Worm (Caenorhabditis elegans): ENCODE results near the gene F42A9.17.

The F42A9.17 gene

ce11 chrIV:8650696-8651095, 39.0 kb upstream of the F42A9.17 start, which contains the start of gene C49C8.2:
TSS of gene C49C8.2 (plus strand) at chrIV:8651088.
- TF ChIP-seq madf-3 (GFP tag; IDR thresholded peaks at IDR 0.05) (no peak), ztf-28 (GFP tag; IDR thresholded peaks at IDR 0.05) (no peak), nhr-80 (tag; optimal IDR thresholded peaks at IDR 0.05) (peak; percentile 34), tbp1 (GFP tag; optimal IDR thresholded peaks at IDR 0.05) (no peak)

ce11 chrIV:8648502-8648901, 36.8 kb upstream of the F42A9.17 start, which contains the start of gene cyp-33E1:
TSS of gene cyp-33E1 (minus strand) at chrIV:8648602.
- TF ChIP-seq lin-40 (tag; optimal IDR thresholded peaks at IDR 0.05) (no peak), mxl-1 (tag; optimal IDR thresholded peaks at IDR 0.05) (no peak), lir-1 (GFP tag; conservative IDR thresholded peaks at IDR 0.05) (no peak), ceh-91 (GFP tag; IDR thresholded peaks at IDR 0.05) (no peak), B0336.3 (GFP tag; IDR thresholded peaks at IDR 0.05) (no peak), F49E8.2 (tag; optimal IDR thresholded peaks at IDR 0.05; ENCODE audit: insufficient read depth) (no peak), lag-1 (GFP tag; IDR thresholded peaks at IDR 0.05) (no peak), mcd-1 (GFP tag; IDR thresholded peaks at IDR 0.05) (no peak), bed-1 (GFP tag; IDR thresholded peaks at IDR 0.05) (no peak)

DNA sequence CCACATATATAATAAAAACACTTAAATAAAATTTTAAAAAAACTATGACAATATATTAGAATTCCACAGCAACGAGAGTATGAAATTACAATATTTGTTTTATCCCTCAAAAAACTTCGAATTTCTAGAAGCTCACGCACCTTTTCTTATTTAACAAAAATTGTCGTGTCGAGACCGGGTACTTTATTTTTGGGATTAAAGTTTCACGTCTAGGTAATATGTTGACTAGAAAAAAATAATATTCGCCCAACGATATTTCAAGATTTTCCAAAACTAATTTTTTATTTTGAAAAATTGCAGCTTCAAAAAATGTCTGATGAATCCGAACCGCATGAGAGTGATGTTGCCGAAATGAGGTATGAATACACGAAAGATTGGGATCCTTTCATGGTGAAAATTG, 32.7 kb upstream of the F42A9.17 start, which contains the start of gene C49C8.3:
Gene C49C8.3, plus strand, starts transcription at position 301 of the 400 bp plus-strand sequence.
- TF ChIP-seq B0261.1 (tag; optimal IDR thresholded peaks at IDR 0.05), result no peak
- TF ChIP-seq T07F8.4 (tag; optimal IDR thresholded peaks at IDR 0.05), result no peak
- no peak for TF ChIP-seq Y56A3A.18 (GFP tag; IDR thresholded peaks at IDR 0.05)
- TF ChIP-seq mxl-1 (tag; optimal IDR thresholded peaks at IDR 0.05), result no peak
- TF ChIP-seq cebp-2 (GFP tag; IDR thresholded peaks at IDR 0.05), result no peak
- TF ChIP-seq tlf-1 (GFP tag; optimal IDR thresholded peaks at IDR 0.05), result no peak
- no peak for TF ChIP-seq B0035.1 (tag; optimal IDR thresholded peaks at IDR 0.05)
- no peak for TF ChIP-seq nhr-179 (tag; optimal IDR thresholded peaks at IDR 0.05)
- no peak for TF ChIP-seq lsy-27 (tag; optimal IDR thresholded peaks at IDR 0.05; ENCODE audit: borderline replicate concordance, insufficient read depth)
- TF ChIP-seq snpc-4 (GFP tag; optimal IDR thresholded peaks at IDR 0.05), result no peak
- TF ChIP-seq snpc-4 (tag; optimal IDR thresholded peaks at IDR 0.05), result no peak
- no peak for TF ChIP-seq chd-7 (tag; optimal IDR thresholded peaks at IDR 0.05)
- TF ChIP-seq ztf-22 (GFP tag; optimal IDR thresholded peaks at IDR 0.05), result no peak
- TF ChIP-seq Y67H2A.10 (GFP tag; conservative IDR thresholded peaks at IDR 0.05), result no peak
- TF ChIP-seq F10E7.11 (tag; optimal IDR thresholded peaks at IDR 0.05), result no peak
- TF ChIP-seq hlh-26 (GFP tag; conservative IDR thresholded peaks at IDR 0.05), result no peak
- no peak for TF ChIP-seq repo-1 (tag; optimal IDR thresholded peaks at IDR 0.05)
- no peak for TF ChIP-seq zim-3 (tag; optimal IDR thresholded peaks at IDR 0.05)
- TF ChIP-seq somi-1 (GFP tag; optimal IDR thresholded peaks at IDR 0.05), result no peak

DNA sequence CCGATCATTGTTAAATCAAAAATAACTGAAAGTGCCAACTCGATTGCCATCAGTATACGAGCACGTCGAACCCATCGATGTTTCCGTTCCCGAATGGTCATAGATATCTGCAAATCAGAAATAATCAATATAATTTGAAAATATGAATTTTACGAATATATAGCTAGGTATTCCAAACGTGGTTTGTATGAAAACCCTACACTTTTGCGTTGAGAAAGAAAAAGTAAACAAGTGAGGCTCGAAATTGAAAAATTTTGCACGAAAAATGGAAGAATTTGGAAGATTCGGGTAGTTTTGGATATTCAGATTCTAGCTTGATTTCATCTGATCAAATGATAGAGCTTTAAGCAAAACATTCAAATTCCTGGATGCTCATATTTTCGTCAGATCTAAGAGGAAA, 27.0 kb upstream of the F42A9.17 start, which contains the start of gene F42A9.9:
Gene F42A9.9, minus strand, starts transcription at position 101 of the 400 bp plus-strand sequence.
- no peak for TF ChIP-seq cebp-1 (GFP tag; IDR thresholded peaks at IDR 0.05)
- no peak for TF ChIP-seq cebp-1 (tag; optimal IDR thresholded peaks at IDR 0.05)
- no peak for TF ChIP-seq madf-3 (GFP tag; IDR thresholded peaks at IDR 0.05)
- no peak for TF ChIP-seq tbx-9 (tag; optimal IDR thresholded peaks at IDR 0.05; ENCODE audit: borderline replicate concordance)
- no peak for TF ChIP-seq F39B2.1 (GFP tag; IDR thresholded peaks at IDR 0.05)
- TF ChIP-seq B0035.1 (tag; optimal IDR thresholded peaks at IDR 0.05), result no peak
